Worm (Caenorhabditis elegans) whole organism, L1 larva: ENCODE results near the gene trx-2.

Source experiments
- C04F5.9 ChIP-seq: sonication (generic microtip); optimal IDR thresholded peaks from 2 replicates; lab custom pipeline; 2016; ENCODE audit warnings: missing genetic modification characterization, missing compliant biosample characterization
- F16B12.6 ChIP-seq: fragments of 150-350 bp; optimal IDR thresholded peaks from 2 replicates; lab custom pipeline; 2014; ENCODE audit warnings: missing biosample characterization, missing genetic modification characterization
- Y116A8C.19 ChIP-seq: sonication (generic microtip); optimal IDR thresholded peaks from 2 replicates; lab custom pipeline; 2016; ENCODE audit warnings: missing compliant biosample characterization, missing genetic modification characterization, borderline replicate concordance
- aha-1 ChIP-seq: fragments of 150-350 bp; optimal IDR thresholded peaks from 2 replicates; lab custom pipeline; 2014; ENCODE audit warnings: missing biosample characterization, missing genetic modification characterization
- ama-1 ChIP-seq: fragments of 150-350 bp; optimal IDR thresholded peaks from 2 replicates; lab custom pipeline; 2014
- ceh-63 ChIP-seq: fragments of 200-800 bp; sonication (Bioruptor generic); optimal IDR thresholded peaks from 2 replicates; lab custom pipeline; 2018; ENCODE audit warnings: mild to moderate bottlenecking, missing genetic modification characterization, missing compliant biosample characterization
- ceh-88 ChIP-seq: fragments of 200-800 bp; sonication (Bioruptor generic); IDR thresholded peaks from 2 replicates; pipeline ENCODE4 v1.3.6; 2022; ENCODE audit warnings: missing genetic modification characterization, missing compliant biosample characterization
- ceh-90 ChIP-seq: sonication (generic microtip); optimal IDR thresholded peaks from 2 replicates; lab custom pipeline; 2016; ENCODE audit warnings: missing genetic modification characterization, missing compliant biosample characterization
- ces-1 ChIP-seq: fragments of 150-350 bp; optimal IDR thresholded peaks from 2 replicates; lab custom pipeline; 2014; ENCODE audit warnings: missing biosample characterization, missing genetic modification reagents, missing genetic modification characterization
- dpl-1 ChIP-seq, 3 experiments: fragments of 150-350 bp in 2 of 3; sonication (generic microtip) in 1 of 3; optimal IDR thresholded peaks; 2 replicates each; lab custom pipeline; 2014 to 2017; ENCODE audit warnings: missing biosample characterization in 3 of 3, missing genetic modification characterization in 3 of 3, missing genetic modification reagents in 3 of 3
- efl-3 ChIP-seq: fragments of 200-800 bp; sonication (Bioruptor generic); optimal IDR thresholded peaks from 2 replicates; lab custom pipeline; 2018; ENCODE audit warnings: mild to moderate bottlenecking, missing genetic modification characterization, missing compliant biosample characterization
- egl-13 ChIP-seq: sonication (generic microtip); optimal IDR thresholded peaks from 2 replicates; lab custom pipeline; 2016; ENCODE audit warnings: missing genotype, missing genetic modification reagents, missing genetic modification characterization, missing compliant biosample characterization
- egl-27 ChIP-seq, 2 experiments: fragments of 150-350 bp in 1 of 2; sonication (generic microtip); optimal IDR thresholded peaks; 3 replicates each; lab custom pipeline; 2017 to 2018; ENCODE audit warnings: missing biosample characterization in 2 of 2, missing genetic modification characterization in 2 of 2, missing genetic modification reagents in 2 of 2
- fkh-10 ChIP-seq: sonication (generic microtip); optimal IDR thresholded peaks from 2 replicates; lab custom pipeline; 2017; ENCODE audit warnings: missing biosample characterization, missing genetic modification reagents, missing genetic modification characterization
- fkh-4 ChIP-seq: sonication (generic microtip); optimal IDR thresholded peaks from 2 replicates; lab custom pipeline; 2016; ENCODE audit warnings: missing compliant biosample characterization, missing genetic modification characterization, borderline replicate concordance
- fkh-8 ChIP-seq: sonication (generic microtip); optimal IDR thresholded peaks from 2 replicates; lab custom pipeline; 2016; ENCODE audit warnings: mild to moderate bottlenecking, missing genetic modification characterization, missing compliant biosample characterization
- fos-1 ChIP-seq: fragments of 150-350 bp; optimal IDR thresholded peaks from 2 replicates; lab custom pipeline; 2014; ENCODE audit warnings: missing biosample characterization, missing genetic modification characterization
- hlh-17 ChIP-seq: fragments of 200-800 bp; sonication (Bioruptor generic); optimal IDR thresholded peaks from 2 replicates; lab custom pipeline; 2018; ENCODE audit warnings: missing genetic modification characterization, mild to moderate bottlenecking, missing compliant biosample characterization, moderate library complexity, borderline replicate concordance
- hlh-4 ChIP-seq: sonication (generic microtip); optimal IDR thresholded peaks from 2 replicates; lab custom pipeline; 2016; ENCODE audit warnings: mild to moderate bottlenecking, missing genetic modification characterization, missing compliant biosample characterization
- irx-1 ChIP-seq: sonication (generic microtip); optimal IDR thresholded peaks from 2 replicates; lab custom pipeline; 2016; ENCODE audit warnings: missing genetic modification characterization, missing compliant biosample characterization
- isw-1 ChIP-seq: fragments of 200-800 bp; sonication (Bioruptor generic); IDR thresholded peaks from 2 replicates; pipeline ENCODE4 v1.3.6; 2022; ENCODE audit warnings: missing genetic modification characterization, missing compliant biosample characterization
- jun-1 ChIP-seq: fragments of 150-350 bp; optimal IDR thresholded peaks from 2 replicates; lab custom pipeline; 2014; ENCODE audit warnings: missing biosample characterization, missing genetic modification reagents, missing genetic modification characterization
- lin-35 ChIP-seq, 2 experiments: fragments of 150-350 bp; optimal IDR thresholded peaks; 2 replicates each; lab custom pipeline; 2014; ENCODE audit warnings: missing biosample characterization in 2 of 2, missing genetic modification characterization in 2 of 2, missing genetic modification reagents in 2 of 2
- lin-39 ChIP-seq: fragments of 150-350 bp; optimal IDR thresholded peaks from 2 replicates; lab custom pipeline; 2014; ENCODE audit warnings: missing biosample characterization, missing genetic modification reagents, missing genetic modification characterization
- lir-3 ChIP-seq: sonication (generic microtip); optimal IDR thresholded peaks from 2 replicates; lab custom pipeline; 2016; ENCODE audit warnings: mild to moderate bottlenecking, missing genetic modification characterization, moderate library complexity, missing compliant biosample characterization; ENCODE audit not compliant: poor library complexity
- mdl-1 ChIP-seq, 2 experiments: fragments of 150-350 bp; optimal IDR thresholded peaks; 2 replicates each; lab custom pipeline; 2014 to 2017; ENCODE audit warnings: missing biosample characterization in 2 of 2, missing genetic modification characterization in 2 of 2, inconsistent platforms in 1 of 2
- nhr-11 ChIP-seq: fragments of 150-350 bp; optimal IDR thresholded peaks from 2 replicates; lab custom pipeline; 2014; ENCODE audit warnings: missing biosample characterization, missing genetic modification characterization
- nhr-12 ChIP-seq: sonication (generic microtip); optimal IDR thresholded peaks from 2 replicates; lab custom pipeline; 2017; ENCODE audit warnings: missing biosample characterization, missing genetic modification characterization
- nhr-19 ChIP-seq: fragments of 200-800 bp; sonication (Bioruptor generic); conservative IDR thresholded peaks from 2 replicates; pipeline ENCODE4 v1.3.6; 2022; ENCODE audit warnings: missing genetic modification characterization, missing compliant biosample characterization
- nhr-20 ChIP-seq: sonication (generic microtip); optimal IDR thresholded peaks from 2 replicates; lab custom pipeline; 2016; ENCODE audit warnings: mild to moderate bottlenecking, missing genetic modification characterization, missing compliant biosample characterization
- nhr-237 ChIP-seq: fragments of 150-350 bp; optimal IDR thresholded peaks from 2 replicates; lab custom pipeline; 2014; ENCODE audit warnings: missing biosample characterization, missing genetic modification characterization
- nhr-28 ChIP-seq: fragments of 150-350 bp; optimal IDR thresholded peaks from 2 replicates; lab custom pipeline; 2014; ENCODE audit warnings: missing biosample characterization, missing genetic modification characterization
- nhr-47 ChIP-seq: sonication (generic microtip); optimal IDR thresholded peaks from 2 replicates; lab custom pipeline; 2016; ENCODE audit warnings: mild to moderate bottlenecking, missing genetic modification characterization, moderate library complexity, missing compliant biosample characterization
- nhr-71 ChIP-seq: sonication (generic microtip); optimal IDR thresholded peaks from 2 replicates; lab custom pipeline; 2016; ENCODE audit warnings: mild to moderate bottlenecking, missing genetic modification characterization, moderate library complexity, missing compliant biosample characterization
- nhr-85 ChIP-seq: sonication (generic microtip); peaks from one replicate; lab custom pipeline; 2016; ENCODE audit warnings: missing genetic modification characterization, inconsistent platforms, missing compliant biosample characterization
- nhr-90 ChIP-seq: sonication (generic microtip); optimal IDR thresholded peaks from 2 replicates; lab custom pipeline; 2016; ENCODE audit warnings: mild to moderate bottlenecking, missing genetic modification characterization, missing compliant biosample characterization; ENCODE audit not compliant: poor library complexity
- pqm-1 ChIP-seq: sonication (generic microtip); optimal IDR thresholded peaks from 3 replicates; lab custom pipeline; 2017; ENCODE audit warnings: missing biosample characterization, missing genetic modification characterization
- rnt-1 ChIP-seq: sonication (generic microtip); optimal IDR thresholded peaks from 2 replicates; lab custom pipeline; 2016; ENCODE audit warnings: mild to moderate bottlenecking, missing genetic modification characterization, moderate library complexity, missing compliant biosample characterization
- snpc-4 ChIP-seq: fragments of 150-350 bp; optimal IDR thresholded peaks from 2 replicates; lab custom pipeline; 2014; ENCODE audit warnings: missing biosample characterization, missing genetic modification characterization
- snu-23 ChIP-seq: sonication (generic microtip); optimal IDR thresholded peaks from 2 replicates; lab custom pipeline; 2016; ENCODE audit warnings: missing genetic modification characterization, missing compliant biosample characterization
- sptf-1 ChIP-seq: fragments of 150-350 bp; optimal IDR thresholded peaks from 2 replicates; lab custom pipeline; 2014; ENCODE audit warnings: missing biosample characterization, missing genetic modification characterization
- sup-37 ChIP-seq: fragments of 200-800 bp; sonication (Bioruptor generic); optimal IDR thresholded peaks from 2 replicates; lab custom pipeline; 2018; ENCODE audit warnings: mild to moderate bottlenecking, missing genetic modification characterization, missing compliant biosample characterization
- tbx-2 ChIP-seq: sonication (generic microtip); optimal IDR thresholded peaks from 2 replicates; lab custom pipeline; 2016; ENCODE audit warnings: missing genetic modification characterization, missing compliant biosample characterization
- tlp-1 ChIP-seq: fragments of 150-350 bp; optimal IDR thresholded peaks from 2 replicates; lab custom pipeline; 2014; ENCODE audit warnings: missing biosample characterization, missing genetic modification characterization
- unc-98 ChIP-seq: fragments of 200-800 bp; sonication (Bioruptor generic); IDR thresholded peaks from 2 replicates; pipeline ENCODE4 v1.3.6; 2022; ENCODE audit warnings: missing genetic modification characterization, missing compliant biosample characterization
- vab-15 ChIP-seq: sonication (generic microtip); optimal IDR thresholded peaks from 2 replicates; lab custom pipeline; 2017; ENCODE audit warnings: missing genotype, mild to moderate bottlenecking, missing genetic modification characterization, missing compliant biosample characterization
- xbp-1 ChIP-seq: sonication (generic microtip); optimal IDR thresholded peaks from 2 replicates; lab custom pipeline; 2016; ENCODE audit warnings: missing genetic modification characterization, missing compliant biosample characterization
- zag-1 ChIP-seq: fragments of 150-350 bp; optimal IDR thresholded peaks from 2 replicates; lab custom pipeline; 2014; ENCODE audit warnings: missing biosample characterization, missing genetic modification characterization
- ztf-11 ChIP-seq, 2 experiments: sonication (generic microtip); optimal IDR thresholded peaks; 2 replicates each; lab custom pipeline; 2016 to 2017; ENCODE audit warnings: missing genetic modification characterization in 2 of 2, missing biosample characterization in 1 of 2, missing compliant biosample characterization in 1 of 2
- ztf-4 ChIP-seq: fragments of 150-350 bp; optimal IDR thresholded peaks from 2 replicates; lab custom pipeline; 2014; ENCODE audit warnings: missing biosample characterization, missing genetic modification characterization

Gene trx-2

ce11 chrV:10352928-10353427 is 38.5 kb downstream of the trx-2 start, which contains the start of gene nol-56 (continued):
- TF ChIP-seq C04F5.9 (tag; lab: Kevin White, UChicago) (peak; percentile 74), aha-1 (tag; lab: Kevin White, UChicago) (no peak), fos-1 (peak; percentile 44), nhr-71 (peak; percentile 93), egl-13 (tag; lab: Kevin White, UChicago) (peak; percentile 83), ces-1 (GFP tag; lab: Kevin White, UChicago) (no peak), ama-1 (lab: Kevin White, UChicago) (no peak), xbp-1 (tag; lab: Kevin White, UChicago) (peak; percentile 92), sptf-1 (tag; lab: Kevin White, UChicago) (no peak), vab-15 (tag; lab: Kevin White, UChicago) (no peak), ceh-63 (GFP tag; lab: Kevin White, UChicago) (no peak), isw-1 (peak; percentile 82), tbx-2 (tag; lab: Kevin White, UChicago) (peak; percentile 89), nhr-20 (tag; lab: Kevin White, UChicago) (peak; percentile 91), hlh-4 (tag; lab: Kevin White, UChicago) (no peak), nhr-90 (tag; lab: Kevin White, UChicago) (peak; percentile 90), nhr-11 (tag; lab: Kevin White, UChicago) (no peak), F16B12.6 (tag; lab: Kevin White, UChicago) (peak; percentile 47), irx-1 (peak; percentile 78), lin-35 (GFP tag; optimal IDR thresholded peaks at IDR 0.05; lab: Kevin White, UChicago) (peak; percentile 88 to 91), mdl-1 (tag; optimal IDR thresholded peaks at IDR 0.05; lab: Kevin White, UChicago) (peak in 1 of 2 experiments; percentile 73), snu-23 (GFP tag; lab: Kevin White, UChicago) (peak; percentile 92), pqm-1 (tag; lab: Kevin White, UChicago) (no peak), Y116A8C.19 (peak; percentile 2), nhr-19 (GFP tag; lab: Robert Waterston, UW) (peak; percentile 84), efl-3 (peak; percentile 43), sup-37 (GFP tag; lab: Kevin White, UChicago) (no peak), snpc-4 (tag; lab: Kevin White, UChicago) (peak; percentile 69), rnt-1 (tag; lab: Kevin White, UChicago) (peak; percentile 95), nhr-85 (tag; lab: Kevin White, UChicago) (peak; percentile 87), jun-1 (tag; lab: Kevin White, UChicago) (peak; percentile 51), nhr-237 (tag; lab: Kevin White, UChicago) (peak; percentile 28), unc-98 (GFP tag; lab: Robert Waterston, UW) (no peak), dpl-1 (GFP tag; optimal IDR thresholded peaks at IDR 0.05; lab: Kevin White, UChicago) (peak; percentile 81 to 86 (median 85)), nhr-47 (tag; lab: Kevin White, UChicago) (peak; percentile 92), ceh-90 (tag; lab: Kevin White, UChicago) (peak; percentile 75), ztf-11 (tag; optimal IDR thresholded peaks at IDR 0.05; lab: Kevin White, UChicago) (peak in 1 of 2 experiments; percentile 86), fkh-4 (peak; percentile 43), ceh-88 (GFP tag; lab: Robert Waterston, UW) (no peak; the same call in 1 of the 2 replicates), nhr-12 (no peak), nhr-28 (tag; lab: Kevin White, UChicago) (no peak), lin-39 (tag; lab: Kevin White, UChicago) (peak; percentile 51), fkh-8 (tag; lab: Kevin White, UChicago) (peak; percentile 77), hlh-17 (GFP tag; lab: Kevin White, UChicago) (no peak), lir-3 (tag; lab: Kevin White, UChicago) (peak; percentile 88), zag-1 (tag; lab: Kevin White, UChicago) (no peak), tlp-1 (tag; lab: Kevin White, UChicago) (no peak), egl-27 (tag; optimal IDR thresholded peaks at IDR 0.05; lab: Kevin White, UChicago) (no peak), fkh-10 (GFP tag; lab: Kevin White, UChicago) (no peak), ztf-4 (tag; lab: Kevin White, UChicago) (peak; percentile 42)
